Worm (Caenorhabditis elegans) whole organism, L4/young adult: ENCODE measurements around the gene C50H11.8.
"Not testable (repeated sequence)": the region's sequence is repeated elsewhere in the genome, so short reads cannot be mapped to it uniquely, and the experiment has no call there.

ENCODE experiments used
- W03F9.2 ChIP-seq: fragments of 150-350 bp; optimal IDR thresholded peaks from 2 replicates; lab custom pipeline; 2014; ENCODE audit warnings: missing biosample characterization, missing genetic modification characterization
- dao-5 ChIP-seq: sonication (generic microtip); optimal IDR thresholded peaks from 2 replicates; lab custom pipeline; 2016; ENCODE audit warnings: missing genotype, missing genetic modification characterization, moderate library complexity, missing compliant biosample characterization
- him-1 ChIP-seq: sonication (generic microtip); optimal IDR thresholded peaks from 2 replicates; lab custom pipeline; 2016; ENCODE audit warnings: missing genotype, missing genetic modification reagents, missing genetic modification characterization, missing compliant biosample characterization

C50H11.8 gene

ce11 chrV:3046364-3046763 is 8.0 kb upstream of the C50H11.8 start:
- no peak for TF ChIP-seq him-1 (tag; lab: Kevin White, UChicago)
- no peak for TF ChIP-seq W03F9.2
- TF ChIP-seq dao-5 (tag; lab: Kevin White, UChicago) = no peak

ce11 chrV:3058996-3059395 is 4.6 kb downstream of the C50H11.8 start, which contains the start of gene str-244:
str-244 (minus strand) TSS chrV:3059096.
- TF ChIP-seq dao-5 (tag; lab: Kevin White, UChicago) (no peak), him-1 (tag; lab: Kevin White, UChicago) (no peak), W03F9.2 (no peak)

ce11 chrV:3062078-3062477 is 7.7 kb downstream of the C50H11.8 start, which contains the start of gene srt-15:
srt-15 (minus strand) TSS chrV:3062178.
- TF ChIP-seq him-1 (tag; lab: Kevin White, UChicago) = no peak
- TF ChIP-seq dao-5 (tag; lab: Kevin White, UChicago) = no peak
- no peak for TF ChIP-seq W03F9.2

ce11 chrV:3064418-3064817 is 10.1 kb downstream of the C50H11.8 start, which contains the start of gene srt-16:
srt-16 (minus strand) TSS chrV:3064518.
- TF ChIP-seq him-1 (tag; lab: Kevin White, UChicago); W03F9.2; dao-5 (tag; lab: Kevin White, UChicago): not testable (repeated sequence)

- TF ChIP-seq W03F9.2 (no peak), him-1 (tag; lab: Kevin White, UChicago) (no peak), dao-5 (tag; lab: Kevin White, UChicago) (no peak)
Observed at ce11 chrV:3065928-3066327, 11.6 kb downstream of the C50H11.8 start, which contains the start of gene srh-185. srh-185 (plus strand) TSS chrV:3066228.

ce11 chrV:3069101-3069500 is 14.7 kb downstream of the C50H11.8 start, which contains the start of gene str-40:
str-40 (minus strand) TSS chrV:3069201.
- no peak for TF ChIP-seq dao-5 (tag; lab: Kevin White, UChicago)
- TF ChIP-seq him-1 (tag; lab: Kevin White, UChicago) = no peak
- no peak for TF ChIP-seq W03F9.2

ce11 chrV:3071548-3071947 is 17.2 kb downstream of the C50H11.8 start, which contains the start of gene C50H11.13:
C50H11.13 (minus strand) TSS chrV:3071648.
- TF ChIP-seq W03F9.2 = no peak
- no peak for TF ChIP-seq dao-5 (tag; lab: Kevin White, UChicago)
- no peak for TF ChIP-seq him-1 (tag; lab: Kevin White, UChicago)

ce11 chrV:3080792-3081191 is 26.4 kb downstream of the C50H11.8 start, which contains the start of gene srt-5:
srt-5 (minus strand) TSS chrV:3080892.
- TF ChIP-seq dao-5 (tag; lab: Kevin White, UChicago) = no peak
- TF ChIP-seq him-1 (tag; lab: Kevin White, UChicago) = no peak
- no peak for TF ChIP-seq W03F9.2

- TF ChIP-seq dao-5 (tag; lab: Kevin White, UChicago) = no peak
- no peak for TF ChIP-seq him-1 (tag; lab: Kevin White, UChicago)
- TF ChIP-seq W03F9.2 = no peak
Observed at ce11 chrV:3081471-3081870, 27.1 kb downstream of the C50H11.8 start, which contains the start of gene srt-7. srt-7 (plus strand) TSS chrV:3081771.

ce11 chrV:3086260-3086659 is 31.9 kb downstream of the C50H11.8 start, which contains the start of gene srt-8:
srt-8 (plus strand) TSS chrV:3086560.
- TF ChIP-seq him-1 (tag; lab: Kevin White, UChicago) = no peak
- TF ChIP-seq dao-5 (tag; lab: Kevin White, UChicago) = no peak
- no peak for TF ChIP-seq W03F9.2

ce11 chrV:3088768-3089167 is 34.4 kb downstream of the C50H11.8 start, which contains the start of gene acs-21:
acs-21 (plus strand) TSS chrV:3089068.
- no peak for TF ChIP-seq dao-5 (tag; lab: Kevin White, UChicago)
- TF ChIP-seq W03F9.2 = no peak
- no peak for TF ChIP-seq him-1 (tag; lab: Kevin White, UChicago)

ce11 chrV:3094351-3094750 is 40.0 kb downstream of the C50H11.8 start, which contains the start of gene cyp-33C9:
cyp-33C9 (minus strand) TSS chrV:3094561.
- no peak for TF ChIP-seq W03F9.2
- no peak for TF ChIP-seq dao-5 (tag; lab: Kevin White, UChicago)
- no peak for TF ChIP-seq him-1 (tag; lab: Kevin White, UChicago)

- TF ChIP-seq dao-5 (tag; lab: Kevin White, UChicago) (no peak), him-1 (tag; lab: Kevin White, UChicago) (no peak), W03F9.2 (no peak)
Observed at ce11 chrV:3100527-3100926, 46.2 kb downstream of the C50H11.8 start.

- TF ChIP-seq him-1 (tag; lab: Kevin White, UChicago); dao-5 (tag; lab: Kevin White, UChicago); W03F9.2: not testable (repeated sequence)
Observed at ce11 chrV:3102049-3102448, 47.7 kb downstream of the C50H11.8 start, which contains the start of gene Y73C8C.4. Y73C8C.4 (minus strand) TSS chrV:3102149.
